Fruit fly (Drosophila melanogaster): ENCODE results near the gene Cog3.

Cog3 gene

DNA sequence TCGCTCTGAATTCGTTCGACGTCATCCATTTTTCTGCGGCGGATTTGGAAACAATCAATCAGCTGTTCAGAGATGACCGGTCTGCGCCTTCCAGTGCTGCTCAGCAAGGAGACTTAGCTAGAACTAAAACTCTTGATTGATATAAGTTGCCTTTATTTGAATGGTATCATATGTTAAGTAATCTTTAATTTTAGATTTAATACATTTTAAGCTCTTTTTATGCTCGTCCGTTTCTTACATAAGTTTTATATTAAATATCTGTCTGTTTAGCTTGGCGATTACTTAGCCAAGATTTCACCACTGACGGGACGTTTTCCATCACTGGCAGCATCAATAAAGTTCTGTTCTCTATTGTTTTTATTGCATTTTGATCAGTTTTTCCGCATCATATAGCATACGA, at the start of gene Cog3, which contains the start of gene Sec5:
Gene Cog3 (minus strand): TSS at position 58 of the 400 bp plus-strand sequence.
Gene Sec5 (plus strand): TSS at position 296 of the 400 bp plus-strand sequence.
- no peak for TF ChIP-seq noc (tag; optimal IDR thresholded peaks at IDR 0.05)

DNA sequence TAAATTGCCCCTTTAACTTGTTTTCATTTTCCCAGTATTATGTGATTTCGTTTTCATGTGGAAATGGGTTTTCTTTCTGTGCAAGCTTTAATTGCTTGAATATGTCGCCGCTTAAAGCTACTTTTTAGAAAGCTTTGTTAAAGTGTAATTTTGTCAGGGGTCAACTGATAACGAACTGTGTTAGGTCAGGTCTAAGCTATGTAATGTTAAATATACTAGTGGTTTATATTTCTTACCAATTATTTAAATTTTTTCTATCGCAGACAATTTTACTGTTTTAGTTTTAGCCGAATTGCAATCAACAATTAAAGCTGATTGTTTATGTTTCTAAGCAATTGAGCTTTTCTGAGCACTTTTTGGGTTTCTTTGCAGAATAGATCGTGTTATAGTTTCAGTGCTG, 49.5 kb upstream of the Cog3 start:
- TF ChIP-seq noc (tag; optimal IDR thresholded peaks at IDR 0.05): no peak

DNA sequence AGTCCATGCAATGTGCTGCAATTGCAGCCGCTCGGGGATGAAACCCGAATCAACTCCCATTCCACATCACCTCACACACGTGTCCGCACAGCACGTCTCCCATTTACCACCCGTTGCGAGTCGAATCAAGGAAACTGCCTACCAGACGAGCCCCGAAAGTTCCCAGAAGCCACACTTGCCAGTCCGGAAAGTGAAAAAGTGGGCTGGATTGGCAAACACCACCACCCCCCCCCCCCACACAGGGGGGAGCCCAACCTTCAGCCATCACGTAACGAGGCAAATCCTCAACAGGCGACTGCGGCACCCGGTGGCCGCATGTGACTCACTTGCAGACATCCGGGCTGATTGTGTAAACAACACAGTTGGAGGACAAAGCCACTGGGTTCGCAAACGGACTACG, 48.0 kb upstream of the Cog3 start:
- no peak for TF ChIP-seq noc (tag; optimal IDR thresholded peaks at IDR 0.05)

DNA sequence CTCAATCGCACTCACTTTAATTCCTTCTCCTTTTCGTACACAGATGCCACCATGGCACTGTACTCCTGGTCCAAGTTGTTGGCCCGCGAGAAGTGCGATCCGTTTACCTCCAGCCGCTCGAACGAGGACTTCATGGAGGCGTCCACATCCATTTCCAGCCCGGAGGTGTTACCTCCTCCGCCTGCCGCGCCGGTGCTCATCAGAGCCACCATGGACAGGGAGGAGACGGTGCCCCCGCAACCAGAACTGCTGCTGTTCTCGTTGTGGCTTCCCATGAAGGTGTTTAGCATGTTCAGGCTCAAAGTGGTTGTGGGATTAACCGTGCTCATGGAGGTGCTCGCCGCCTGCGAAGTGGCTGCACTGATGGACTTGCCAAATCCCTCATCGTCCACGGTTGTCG, 38.6 kb upstream of the Cog3 start:
- TF ChIP-seq noc (tag; optimal IDR thresholded peaks at IDR 0.05): no peak

DNA sequence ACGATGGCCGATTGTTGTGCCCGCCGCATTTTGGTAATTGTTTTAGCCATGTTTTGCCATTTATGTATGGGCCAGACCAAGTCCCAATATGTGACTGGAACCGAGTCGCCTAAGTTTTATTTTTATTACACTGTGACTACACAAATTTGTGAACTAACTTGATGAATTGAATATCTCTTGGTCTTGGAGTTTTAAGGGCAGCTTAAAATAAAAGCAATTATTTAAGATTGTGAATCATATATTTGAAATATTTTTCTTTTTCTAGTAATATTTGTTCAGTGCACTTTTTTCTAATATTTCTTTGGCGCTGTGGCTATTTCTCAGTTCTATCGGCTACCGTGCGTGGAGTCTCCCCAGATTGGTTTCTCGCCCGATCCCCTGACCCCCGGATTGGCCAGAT, 36.6 kb upstream of the Cog3 start:
- no peak for TF ChIP-seq noc (tag; optimal IDR thresholded peaks at IDR 0.05)

DNA sequence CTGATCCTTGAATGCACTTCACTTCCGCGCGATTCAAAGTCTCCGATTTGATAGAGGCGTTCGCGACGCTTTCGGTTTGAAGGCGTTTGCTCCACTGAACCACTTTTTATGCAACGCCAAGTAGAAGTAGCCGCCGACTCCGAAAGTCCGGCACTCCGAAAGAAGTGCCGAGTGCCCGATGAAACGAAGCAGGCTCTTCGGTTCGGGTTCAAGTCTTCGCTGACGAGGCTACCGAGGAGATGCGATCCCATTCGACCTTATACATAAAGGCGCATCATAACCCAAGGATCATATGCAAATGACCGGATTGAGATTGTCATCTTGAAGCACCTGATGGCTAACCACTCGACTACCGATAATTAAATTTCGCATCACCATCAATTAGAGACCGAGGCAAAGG, 34.1 kb upstream of the Cog3 start, which contains the start of gene CG15414:
Gene CG15414 (minus strand): TSS at position 101 of the 400 bp plus-strand sequence.
- no peak for TF ChIP-seq noc (tag; optimal IDR thresholded peaks at IDR 0.05)

DNA sequence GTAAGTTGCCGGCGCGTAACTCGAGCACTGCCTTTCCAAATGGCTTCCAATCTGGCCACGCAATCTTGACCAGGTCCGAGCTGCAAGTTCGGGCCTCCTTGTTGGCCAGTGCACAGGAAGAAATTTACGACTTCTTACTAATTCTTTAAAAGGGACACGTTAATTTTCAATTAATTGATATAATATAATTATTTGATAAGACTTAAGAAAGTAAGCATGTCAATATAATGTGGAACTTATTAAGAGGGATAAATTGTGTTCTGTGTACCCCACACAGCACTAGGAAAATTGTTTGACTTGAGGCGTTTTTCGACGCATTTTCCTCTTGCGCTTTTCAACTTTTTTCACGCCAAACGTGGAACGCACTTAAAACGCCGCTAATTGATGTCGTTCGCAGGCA, 28.6 kb upstream of the Cog3 start:
- TF ChIP-seq noc (tag; optimal IDR thresholded peaks at IDR 0.05): no peak

DNA sequence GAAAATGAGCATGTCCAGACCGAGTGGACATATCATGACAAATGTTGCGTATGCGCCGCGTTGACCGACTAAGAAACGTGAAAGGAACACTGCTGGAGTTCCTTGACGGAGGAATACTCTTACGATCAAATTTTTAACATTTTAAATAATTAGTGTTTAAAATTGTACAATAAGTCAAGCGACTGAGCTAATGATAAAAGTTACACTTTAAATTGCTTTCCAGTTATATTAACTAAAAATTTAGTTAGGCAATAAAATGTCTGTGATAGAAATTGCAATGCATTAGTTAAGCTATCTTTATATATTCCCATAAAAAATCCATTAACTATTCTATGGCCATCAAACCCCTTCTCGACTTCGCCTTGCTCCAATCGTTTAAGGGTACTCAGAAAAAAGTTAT, 27.9 kb upstream of the Cog3 start:
- TF ChIP-seq noc (tag; optimal IDR thresholded peaks at IDR 0.05): no peak

DNA sequence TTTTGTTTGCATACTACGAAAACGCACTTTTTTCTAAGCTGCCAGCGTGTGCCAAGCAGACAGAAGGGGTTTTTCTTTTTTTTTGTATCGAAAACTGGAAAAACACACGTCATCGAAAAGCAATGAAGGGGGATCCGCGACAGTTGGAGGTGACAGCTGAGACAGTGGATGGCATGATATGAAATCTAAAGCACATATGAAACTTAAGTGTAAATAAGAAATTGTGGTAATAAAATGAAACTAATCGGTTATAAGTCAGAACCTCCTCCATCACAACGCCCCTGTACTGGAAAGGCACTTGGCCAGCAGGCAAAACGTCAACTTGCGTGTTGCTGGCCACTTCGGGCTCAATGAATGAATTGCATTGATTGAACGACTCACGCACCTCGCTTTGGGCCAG, 26.8 kb upstream of the Cog3 start:
- no peak for TF ChIP-seq noc (tag; optimal IDR thresholded peaks at IDR 0.05)

DNA sequence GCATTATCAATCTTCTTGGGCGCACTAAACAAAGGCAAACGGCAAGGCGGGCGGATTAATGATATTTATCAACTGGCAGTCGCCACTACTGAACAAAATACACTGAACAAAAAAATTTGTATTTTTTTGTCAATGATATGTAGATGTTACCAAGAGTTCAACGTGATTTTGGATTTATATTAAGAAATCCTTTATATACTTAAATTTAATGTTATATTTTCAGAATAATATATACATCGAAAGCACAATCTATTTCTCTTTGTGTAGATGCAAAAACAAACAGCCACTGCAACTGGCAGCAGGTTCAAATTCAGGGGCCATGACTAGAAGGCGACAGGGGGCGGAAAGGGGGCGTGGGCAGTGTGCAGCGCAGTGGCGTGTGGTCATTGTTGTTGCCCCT, 25.8 kb upstream of the Cog3 start:
- TF ChIP-seq noc (tag; optimal IDR thresholded peaks at IDR 0.05): no peak

DNA sequence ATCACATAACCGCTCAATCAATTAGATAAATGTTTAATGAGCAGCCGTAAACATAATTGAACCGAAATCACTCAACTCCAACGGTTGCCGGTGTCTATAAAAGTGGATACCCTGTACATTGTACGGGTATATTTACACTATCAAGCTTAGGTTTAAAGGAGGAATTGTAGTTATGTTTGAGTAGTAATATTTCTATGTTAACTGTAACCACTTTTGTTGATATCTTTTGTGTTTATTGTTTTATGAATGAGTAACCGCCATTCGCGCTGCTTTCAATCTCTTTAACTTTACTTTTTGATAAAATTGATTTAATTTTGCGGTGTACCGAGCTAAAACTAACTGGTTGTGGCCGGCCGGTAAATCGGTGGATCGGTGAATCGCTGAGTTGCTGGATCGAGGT, 25.2 kb upstream of the Cog3 start:
- no peak for TF ChIP-seq noc (tag; optimal IDR thresholded peaks at IDR 0.05)

DNA sequence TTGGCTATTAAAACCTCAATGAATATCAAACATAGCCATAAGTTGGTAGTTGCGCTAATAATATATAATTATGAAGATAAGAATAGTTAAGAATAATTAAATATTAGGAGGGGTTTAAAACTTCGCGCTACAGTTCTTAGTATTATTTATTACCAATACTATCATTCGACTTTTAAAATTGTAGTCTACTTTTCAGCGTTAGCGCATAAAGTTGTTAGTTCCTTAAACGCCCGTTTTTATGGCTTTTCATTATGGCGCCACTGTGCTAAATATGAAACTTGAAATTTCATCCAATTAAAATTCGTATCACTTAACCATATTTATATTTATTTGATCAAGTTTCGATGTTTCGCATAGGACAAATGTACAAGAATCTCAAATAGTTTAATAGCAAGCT, 23.6 kb upstream of the Cog3 start:
- TF ChIP-seq noc (tag; optimal IDR thresholded peaks at IDR 0.05): no peak

DNA sequence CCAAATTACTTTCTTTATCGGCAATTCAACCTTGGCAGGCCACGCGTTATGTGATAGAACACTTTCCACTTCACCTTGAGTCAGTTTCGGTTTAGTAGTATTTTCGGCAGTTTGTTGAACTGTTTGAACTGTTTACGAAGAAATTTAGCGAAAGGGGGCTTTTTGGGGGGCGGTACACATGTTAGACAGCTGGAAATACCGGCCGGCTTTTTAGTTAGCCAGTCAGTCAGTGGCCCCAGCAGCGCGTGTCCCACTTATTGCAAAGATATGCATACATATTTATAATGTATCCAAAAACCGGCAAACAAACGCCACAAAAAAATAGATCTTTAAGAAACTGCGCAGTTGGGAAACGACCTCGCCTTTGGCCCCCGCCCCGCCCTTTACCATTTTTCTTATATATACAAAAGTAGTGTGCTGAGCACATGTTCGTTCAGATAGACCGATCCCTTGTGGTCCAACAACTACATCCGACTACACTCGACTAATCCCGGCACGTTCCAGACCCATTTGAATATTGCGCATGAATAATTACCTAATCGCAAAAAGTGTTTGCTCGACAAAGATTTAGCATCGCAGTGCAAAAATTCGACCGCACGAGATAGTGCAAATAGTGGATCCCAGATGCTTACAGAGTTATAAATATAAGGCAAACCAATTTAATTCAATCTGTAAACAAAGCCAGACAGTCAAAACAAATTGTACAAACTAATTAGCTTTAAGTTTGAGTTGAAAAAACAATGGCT, 23.0 kb upstream of the Cog3 start:
- peak; percentile 35 for TF ChIP-seq noc (tag; optimal IDR thresholded peaks at IDR 0.05)

DNA sequence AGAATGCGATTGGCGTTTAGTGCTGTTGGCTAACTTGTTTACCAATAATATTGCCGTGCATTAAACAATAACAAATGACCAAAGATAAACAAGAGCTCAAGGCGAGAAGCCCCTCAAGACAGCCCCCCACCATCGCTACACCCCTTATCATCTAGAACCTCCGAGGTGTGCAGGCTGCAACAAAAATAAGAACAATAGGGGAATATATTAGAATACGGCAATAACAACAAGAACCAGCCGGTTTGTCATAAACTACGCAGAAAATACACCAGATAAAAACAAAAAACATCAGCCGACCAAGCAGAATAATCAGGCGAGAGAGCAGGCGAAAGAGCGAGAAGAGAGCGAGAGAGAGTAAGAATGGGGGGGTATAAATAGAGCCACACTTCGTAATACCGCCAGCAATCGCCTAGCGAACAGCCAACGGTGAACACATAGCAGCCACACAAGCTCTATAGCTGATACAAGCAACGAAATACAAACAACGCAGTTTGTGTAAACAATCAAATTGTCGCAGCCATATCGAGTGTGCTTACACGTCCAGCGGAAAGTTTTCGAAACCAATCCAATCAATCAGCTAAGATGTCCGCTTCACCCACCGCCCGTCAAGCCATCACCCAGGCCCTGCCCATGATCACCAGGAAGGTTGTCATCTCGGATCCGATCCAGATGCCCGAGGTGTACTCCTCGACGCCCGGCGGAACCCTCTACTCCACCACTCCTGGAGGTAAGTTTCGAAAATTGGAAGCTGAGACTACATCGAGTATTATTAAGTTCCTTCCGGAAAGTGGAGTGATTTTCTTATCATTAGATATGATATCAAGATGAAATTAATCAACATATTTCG, 21.4 kb upstream of the Cog3 start, which contains the start of gene Thor:
Gene Thor (plus strand): TSS at position 401 of the 847 bp plus-strand sequence.
- TF ChIP-seq noc (tag; optimal IDR thresholded peaks at IDR 0.05): peak; percentile 61

DNA sequence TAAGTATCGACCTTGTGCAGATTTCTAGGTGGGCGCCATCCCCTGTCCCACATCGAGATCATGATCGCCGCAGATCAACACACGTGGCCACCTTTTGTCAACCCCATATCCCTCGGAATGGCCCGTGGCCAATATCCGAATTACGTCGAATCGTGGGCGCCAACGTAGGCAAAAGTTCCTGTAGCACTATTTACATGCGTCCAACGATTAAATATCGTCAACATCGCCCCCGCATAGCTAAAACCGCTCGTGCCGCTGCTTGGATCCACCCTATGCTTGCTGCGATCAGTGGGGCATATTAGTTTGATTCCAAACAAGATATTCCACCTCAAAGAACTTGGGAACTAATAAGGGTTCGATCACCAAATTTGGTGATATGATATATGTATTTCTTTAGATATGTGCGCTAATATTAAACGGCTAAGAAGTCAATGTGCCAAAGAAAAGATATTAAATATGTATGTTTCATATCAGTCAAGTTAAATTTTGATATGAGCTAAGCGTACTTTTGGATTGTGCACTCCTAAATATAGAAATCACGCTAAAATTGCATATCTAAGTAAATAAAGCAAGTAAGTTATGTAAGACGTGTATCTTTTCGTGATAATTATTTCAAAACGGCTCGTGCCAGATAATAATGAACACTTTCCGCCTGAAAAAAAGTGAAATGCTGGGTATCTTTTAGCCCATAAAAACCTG, 20.3 kb upstream of the Cog3 start:
- TF ChIP-seq noc (tag; optimal IDR thresholded peaks at IDR 0.05): peak; percentile 62

DNA sequence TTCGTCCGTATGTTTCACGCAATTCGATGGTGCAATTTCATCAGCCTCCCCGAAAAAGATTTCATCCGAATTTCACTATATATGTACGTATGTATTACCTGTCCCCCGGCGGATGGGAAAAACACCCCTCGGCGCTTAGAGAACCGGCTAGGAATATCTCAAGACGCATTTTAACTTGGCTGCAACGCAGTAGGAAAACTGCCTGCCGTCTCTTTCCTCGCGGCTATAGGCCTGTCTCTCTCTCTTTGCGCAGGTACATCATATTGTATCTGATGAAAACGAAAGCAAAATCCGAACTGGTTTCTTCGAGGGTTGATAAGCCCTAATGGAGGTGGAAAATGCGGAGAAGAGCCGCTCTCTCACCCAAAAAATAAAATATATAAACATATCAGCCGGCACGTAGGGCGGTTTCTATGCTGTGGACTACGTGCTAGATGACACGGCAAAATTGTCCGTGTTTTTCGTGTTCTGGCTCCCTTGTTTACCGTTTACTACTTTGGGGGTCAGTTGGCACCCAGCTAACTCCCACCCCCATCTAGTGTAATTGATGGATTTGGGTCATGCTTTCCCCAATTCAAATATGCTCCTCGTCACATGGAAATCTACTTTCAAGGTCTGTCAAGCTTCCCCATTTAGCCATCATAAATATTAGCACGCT, 19.7 kb upstream of the Cog3 start:
- no peak for TF ChIP-seq noc (tag; optimal IDR thresholded peaks at IDR 0.05)

Data from whole organism, larva.